Fruit fly (Drosophila melanogaster): Measurements from ENCODE around the gene CG7214.

The CG7214 gene

dm6 chr2L:7702383-7703188 is 42.1 kb downstream of the CG7214 start, which contains the start of gene Tep3 (continued):
- TF ChIP-seq oc (tag; optimal IDR thresholded peaks at IDR 0.05) (peak; percentile 50), ATbp (GFP tag; optimal IDR thresholded peaks at IDR 0.05) (no peak), CG8478 (optimal IDR thresholded peaks at IDR 0.05) (no peak), Ets65A (GFP tag) (peak; percentile 9), CG12299 (tag; optimal IDR thresholded peaks at IDR 0.05) (peak; percentile 15), kay (GFP tag; optimal IDR thresholded peaks at IDR 0.05) (no peak), row (GFP tag; IDR thresholded peaks at IDR 0.05) (peak; percentile 38; the same call in 1 of the 3 replicates), NC2α (GFP tag; optimal IDR thresholded peaks at IDR 0.05) (no peak), CG31388 (GFP tag; optimal IDR thresholded peaks at IDR 0.05) (no peak), Pdp1 (GFP tag; optimal IDR thresholded peaks at IDR 0.05) (peak in 1 of 2 experiments; percentile 24), Fer3 (tag; optimal IDR thresholded peaks at IDR 0.05) (peak; percentile 33), CG14050 (GFP tag; IDR thresholded peaks at IDR 0.05) (no peak), CG15269 (tag; optimal IDR thresholded peaks at IDR 0.05) (no peak), CG15479 (GFP tag; optimal IDR thresholded peaks at IDR 0.05) (no peak), CG17385 (GFP tag; optimal IDR thresholded peaks at IDR 0.05) (no peak), CG12104 (GFP tag; optimal IDR thresholded peaks at IDR 0.05) (no peak), CG18764 (GFP tag; optimal IDR thresholded peaks at IDR 0.05) (no peak), sc (optimal IDR thresholded peaks at IDR 0.05) (no peak), sc (GFP tag; optimal IDR thresholded peaks at IDR 0.05) (no peak), CG4730 (GFP tag; IDR thresholded peaks at IDR 0.05) (no peak), pros (GFP tag; optimal IDR thresholded peaks at IDR 0.05) (no peak), CG17186 (GFP tag; optimal IDR thresholded peaks at IDR 0.05) (no peak), al (GFP tag; IDR thresholded peaks at IDR 0.05) (peak; percentile 35), D19A (tag; optimal IDR thresholded peaks at IDR 0.05) (no peak), Chrac-16 (GFP tag; optimal IDR thresholded peaks at IDR 0.05) (no peak), Oli (tag; optimal IDR thresholded peaks at IDR 0.05) (no peak), tio (GFP tag; optimal IDR thresholded peaks at IDR 0.05) (peak; percentile 18), slp2 (GFP tag; optimal IDR thresholded peaks at IDR 0.05) (no peak), CG3407 (GFP tag; optimal IDR thresholded peaks at IDR 0.05) (no peak), CG1233 (GFP tag; optimal IDR thresholded peaks at IDR 0.05) (no peak), Gsc (GFP tag; IDR thresholded peaks at IDR 0.05) (no peak), gem (tag; optimal IDR thresholded peaks at IDR 0.05) (peak; percentile 53), HHEX (GFP tag; optimal IDR thresholded peaks at IDR 0.05) (no peak), CG2202 (tag; optimal IDR thresholded peaks at IDR 0.05) (no peak), CG12391 (tag; optimal IDR thresholded peaks at IDR 0.05) (no peak), CG7357 (GFP tag; IDR thresholded peaks at IDR 0.05) (no peak; the same call in 2 of the 3 replicates), ro (GFP tag; IDR thresholded peaks at IDR 0.05) (no peak), CG6813 (GFP tag; optimal IDR thresholded peaks at IDR 0.05) (no peak), CG1792 (GFP tag; optimal IDR thresholded peaks at IDR 0.05) (no peak), YL-1 (GFP tag; optimal IDR thresholded peaks at IDR 0.05) (no peak), CG12942 (GFP tag; optimal IDR thresholded peaks at IDR 0.05) (no peak), prd (optimal IDR thresholded peaks at IDR 0.05) (no peak), prd (GFP tag; IDR thresholded peaks at IDR 0.05) (0 out of 3 replicates have a peak, but pooled peaks have one; percentile 37), chif (GFP tag; optimal IDR thresholded peaks at IDR 0.05) (no peak), tup (GFP tag; optimal IDR thresholded peaks at IDR 0.05) (no peak), CG4617 (GFP tag; optimal IDR thresholded peaks at IDR 0.05; ENCODE audit: borderline replicate concordance) (no peak), CG9817 (tag; optimal IDR thresholded peaks at IDR 0.05) (peak; percentile 14), CG9876 (GFP tag; optimal IDR thresholded peaks at IDR 0.05) (no peak), CHES-1-like (GFP tag; optimal IDR thresholded peaks at IDR 0.05) (peak; percentile 32), CG12769 (tag; optimal IDR thresholded peaks at IDR 0.05) (peak; percentile 5)

All from whole organism, embryonic.